Worm (Caenorhabditis elegans) whole organism, L4/young adult: ENCODE data around the gene cdh-8.

Experiments used
- dao-5 ChIP-seq: sonication (generic microtip); optimal IDR thresholded peaks from 2 replicates; lab custom pipeline; 2016; ENCODE audit warnings: missing genotype, missing genetic modification characterization, moderate library complexity, missing compliant biosample characterization
- him-1 ChIP-seq: sonication (generic microtip); optimal IDR thresholded peaks from 2 replicates; lab custom pipeline; 2016; ENCODE audit warnings: missing genotype, missing genetic modification reagents, missing genetic modification characterization, missing compliant biosample characterization

- TF ChIP-seq him-1 (tag; lab: Kevin White, UChicago) (no peak), dao-5 (no peak)
Measured at ce11 chrIV:326564-327070, 13.0 kb upstream of the cdh-8 start, which contains the start of gene col-101.
